Fruit fly (Drosophila melanogaster) whole organism, prepupa: ENCODE results near the gene Lrp4.

Source experiments
- Blimp-1 ChIP-seq: fragments of 200-800 bp; sonication (Bioruptor generic); optimal IDR thresholded peaks from 3 replicates; lab custom pipeline; 2017; ENCODE audit warnings: missing biosample characterization, missing genetic modification characterization, mild to moderate bottlenecking, moderate library complexity, missing genetic modification reagents
- CG10631 ChIP-seq: fragments of 200-800 bp; sonication (Bioruptor generic); optimal IDR thresholded peaks from 2 replicates; lab custom pipeline; 2016; ENCODE audit warnings: missing biosample characterization, missing genetic modification characterization
- CG11762 ChIP-seq: fragments of 200-800 bp; sonication (Bioruptor generic); optimal IDR thresholded peaks from 3 replicates; lab custom pipeline; 2016; ENCODE audit warnings: missing biosample characterization, missing genetic modification characterization; ENCODE audit not compliant: insufficient read depth
- CG3032 ChIP-seq: fragments of 200-800 bp; optimal IDR thresholded peaks from 2 replicates; lab custom pipeline; 2019; ENCODE audit warnings: missing biosample characterization, mild to moderate bottlenecking, missing genetic modification characterization, moderate library complexity
- CG32006 ChIP-seq: fragments of 200-800 bp; sonication (Bioruptor generic); optimal IDR thresholded peaks from 3 replicates; lab custom pipeline; 2017; ENCODE audit warnings: missing biosample characterization, mild to moderate bottlenecking, missing genetic modification characterization
- CG34406 ChIP-seq: fragments of 200-800 bp; sonication (Bioruptor generic); optimal IDR thresholded peaks from 3 replicates; lab custom pipeline; 2016; ENCODE audit warnings: missing biosample characterization, missing genetic modification characterization
- CG3919 ChIP-seq: fragments of 200-800 bp; sonication (Bioruptor generic); optimal IDR thresholded peaks from 3 replicates; lab custom pipeline; 2016; ENCODE audit warnings: missing biosample characterization, missing genetic modification characterization
- CG4318 ChIP-seq: fragments of 200-800 bp; sonication (Bioruptor generic); optimal IDR thresholded peaks from 3 replicates; lab custom pipeline; 2017; ENCODE audit warnings: missing biosample characterization, mild to moderate bottlenecking, missing genetic modification characterization
- CG6163 ChIP-seq: fragments of 200-800 bp; sonication (Bioruptor generic); IDR thresholded peaks from 3 replicates; pipeline ENCODE4 v1.3.6; 2022; ENCODE audit warnings: missing biosample characterization, missing genetic modification characterization
- CG6276 ChIP-seq: fragments of 200-800 bp; sonication (Bioruptor generic); optimal IDR thresholded peaks from 2 replicates; lab custom pipeline; 2017; ENCODE audit warnings: missing biosample characterization, mild to moderate bottlenecking, missing genetic modification characterization
- CG6808 ChIP-seq: fragments of 200-800 bp; sonication (Bioruptor generic); optimal IDR thresholded peaks from 3 replicates; lab custom pipeline; 2017; ENCODE audit warnings: missing biosample characterization, missing genetic modification characterization, mild to moderate bottlenecking, moderate library complexity, missing genetic modification reagents
- CG7368 ChIP-seq: fragments of 200-800 bp; sonication (Bioruptor generic); optimal IDR thresholded peaks from 3 replicates; lab custom pipeline; 2016; ENCODE audit warnings: missing biosample characterization, missing genetic modification characterization
- CG9139 ChIP-seq: fragments of 200-800 bp; sonication (Bioruptor generic); optimal IDR thresholded peaks from 3 replicates; lab custom pipeline; 2017; ENCODE audit warnings: missing biosample characterization, mild to moderate bottlenecking, missing genetic modification characterization
- Eip78C ChIP-seq: fragments of 200-800 bp; sonication (Bioruptor generic); peaks from one replicate; lab custom pipeline; 2016; ENCODE audit warnings: missing biosample characterization, missing genetic modification characterization
- Eip93F ChIP-seq: fragments of 200-800 bp; sonication (Bioruptor generic); optimal IDR thresholded peaks from 2 replicates; lab custom pipeline; 2016; ENCODE audit warnings: missing biosample characterization, mild to moderate bottlenecking, missing genetic modification characterization
- Hr38 ChIP-seq: sonication (Bioruptor generic); optimal IDR thresholded peaks from 2 replicates; lab custom pipeline; 2016; ENCODE audit warnings: missing biosample characterization, missing genetic modification characterization
- Hr4 ChIP-seq: fragments of 200-800 bp; sonication (Bioruptor generic); optimal IDR thresholded peaks from 3 replicates; lab custom pipeline; 2016; ENCODE audit warnings: missing biosample characterization, missing genetic modification characterization
- Lpt ChIP-seq: fragments of 200-800 bp; sonication (Bioruptor generic); optimal IDR thresholded peaks from 3 replicates; lab custom pipeline; 2016; ENCODE audit warnings: missing biosample characterization, missing genetic modification characterization
- OdsH ChIP-seq: fragments of 200-800 bp; sonication (Bioruptor generic); optimal IDR thresholded peaks from 3 replicates; lab custom pipeline; 2016; ENCODE audit warnings: missing biosample characterization, missing genetic modification characterization
- Smox ChIP-seq: fragments of 200-800 bp; sonication (Bioruptor generic); optimal IDR thresholded peaks from 3 replicates; lab custom pipeline; 2016; ENCODE audit warnings: missing biosample characterization, missing genetic modification characterization
- Sox14 ChIP-seq: fragments of 200-800 bp; sonication (Bioruptor generic); optimal IDR thresholded peaks from 3 replicates; lab custom pipeline; 2016; ENCODE audit warnings: missing biosample characterization, missing genetic modification characterization
- Sox15 ChIP-seq: fragments of 200-800 bp; sonication (Bioruptor generic); optimal IDR thresholded peaks from 3 replicates; lab custom pipeline; 2016; ENCODE audit warnings: missing biosample characterization, missing genetic modification characterization
- achi ChIP-seq: fragments of 200-800 bp; sonication (Bioruptor generic); optimal IDR thresholded peaks from 3 replicates; lab custom pipeline; 2016; ENCODE audit warnings: missing biosample characterization, missing genetic modification characterization
- acj6 ChIP-seq: fragments of 200-800 bp; sonication (Bioruptor generic); optimal IDR thresholded peaks from 3 replicates; lab custom pipeline; 2016; ENCODE audit warnings: missing biosample characterization, missing genetic modification characterization
- dsx ChIP-seq: fragments of 200-800 bp; optimal IDR thresholded peaks from 3 replicates; lab custom pipeline; 2019; ENCODE audit warnings: missing biosample characterization, mild to moderate bottlenecking, missing genetic modification characterization, moderate library complexity; ENCODE audit not compliant: poor library complexity, severe bottlenecking
- esn ChIP-seq: fragments of 200-800 bp; sonication (Bioruptor generic); optimal IDR thresholded peaks from 2 replicates; lab custom pipeline; 2016; ENCODE audit warnings: missing biosample characterization, mild to moderate bottlenecking, missing genetic modification characterization, moderate library complexity
- lz ChIP-seq: fragments of 200-800 bp; sonication (Bioruptor generic); optimal IDR thresholded peaks from 3 replicates; lab custom pipeline; 2016; ENCODE audit warnings: missing biosample characterization, missing genetic modification characterization
- pdm3 ChIP-seq: fragments of 200-800 bp; sonication (Bioruptor generic); optimal IDR thresholded peaks from 3 replicates; lab custom pipeline; 2016; ENCODE audit warnings: missing biosample characterization, missing genetic modification characterization
- salr ChIP-seq, 2 experiments: fragments of 200-800 bp; sonication (Bioruptor generic); optimal IDR thresholded peaks; 3 replicates each; lab custom pipeline; 2016 to 2018; ENCODE audit warnings: missing biosample characterization in 2 of 2, missing genetic modification characterization in 2 of 2, mild to moderate bottlenecking in 1 of 2
- ss ChIP-seq, 2 experiments: fragments of 200-800 bp; sonication (Bioruptor generic); optimal IDR thresholded peaks; 2 replicates in 1 of 2; 3 replicates in 1 of 2; lab custom pipeline; 2017 to 2018; ENCODE audit warnings: mild to moderate bottlenecking in 2 of 2, missing biosample characterization in 2 of 2, missing genetic modification characterization in 2 of 2, moderate library complexity in 1 of 2
- svp ChIP-seq: fragments of 200-800 bp; sonication (Bioruptor generic); peaks from one replicate; lab custom pipeline; 2016; ENCODE audit warnings: missing biosample characterization, missing genetic modification characterization
- topi ChIP-seq: fragments of 200-800 bp; sonication (Bioruptor generic); optimal IDR thresholded peaks from 3 replicates; lab custom pipeline; 2016; ENCODE audit warnings: missing biosample characterization, missing genetic modification characterization
- vri ChIP-seq: fragments of 200-800 bp; sonication (Bioruptor generic); optimal IDR thresholded peaks from 3 replicates; lab custom pipeline; 2016; ENCODE audit warnings: missing biosample characterization, mild to moderate bottlenecking, missing genetic modification characterization

Gene Lrp4

DNA sequence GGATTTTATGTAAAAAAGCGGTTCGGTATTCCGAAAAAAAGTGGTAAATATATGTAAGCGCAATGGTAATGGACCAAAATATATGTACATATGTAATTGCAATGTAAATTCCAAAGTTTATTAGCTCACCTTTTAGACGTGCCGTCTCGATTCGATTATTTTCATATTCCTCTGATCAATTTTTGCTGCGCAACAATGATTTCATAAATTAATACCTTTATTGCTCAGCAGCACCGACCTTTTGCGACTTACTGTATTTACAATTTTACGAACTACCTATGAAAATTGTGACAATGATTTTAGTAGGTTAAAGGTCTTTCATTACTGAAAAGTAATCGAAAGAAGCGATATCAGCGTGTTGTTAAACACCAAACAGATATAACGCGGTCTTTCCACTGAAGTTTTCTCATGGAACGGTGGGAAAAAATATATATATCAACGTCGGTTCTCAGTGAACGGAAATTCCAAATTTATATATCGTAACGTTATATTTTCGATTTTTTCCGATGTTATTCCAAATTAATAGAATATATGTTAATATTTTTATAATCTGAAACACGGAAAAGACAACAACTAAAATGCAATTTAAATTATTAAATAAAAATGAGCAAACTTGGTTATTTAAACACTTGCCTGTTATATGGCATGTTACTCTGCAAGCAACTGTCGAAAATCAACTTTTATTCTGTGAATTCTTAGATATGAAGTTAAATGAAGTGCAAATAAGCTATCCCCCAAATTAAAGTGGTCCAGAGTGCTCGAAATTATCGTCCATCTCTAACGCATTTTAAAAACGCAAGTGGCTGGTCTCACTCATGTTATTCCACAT lies 20.7 kb upstream of the Lrp4 start, which contains the start of the genes MSBP and CG15916 (continued):
- peak; percentile 37 for TF ChIP-seq acj6 (GFP tag; lab: Kevin White, UChicago)
- peak; percentile 53 for TF ChIP-seq CG3032
- no peak for TF ChIP-seq dsx
- peak in 1 of 2 experiments; percentile 45 for TF ChIP-seq ss (GFP tag; optimal IDR thresholded peaks at IDR 0.05; lab: Kevin White, UChicago)
- peak; percentile 77 for TF ChIP-seq Eip78C (GFP tag; lab: Kevin White, UChicago)
- TF ChIP-seq CG7368, result no peak
- TF ChIP-seq CG6276 (GFP tag; lab: Kevin White, UChicago), result no peak
- peak; percentile 18 for TF ChIP-seq CG34406
- no peak for TF ChIP-seq Smox
- TF ChIP-seq CG6808 (GFP tag; lab: Kevin White, UChicago), result peak; percentile 8
- TF ChIP-seq topi (GFP tag; lab: Kevin White, UChicago), result peak; percentile 32
- TF ChIP-seq Hr4 (GFP tag; lab: Kevin White, UChicago), result peak; percentile 8
- TF ChIP-seq CG4318, result peak; percentile 44
- no peak for TF ChIP-seq CG6163 (GFP tag; lab: Robert Waterston, UW)
- TF ChIP-seq svp (GFP tag; lab: Kevin White, UChicago), result peak; percentile 98
- no peak for TF ChIP-seq Blimp-1 (GFP tag; lab: Kevin White, UChicago)
- TF ChIP-seq, all 60 proteins: peak for 27

DNA sequence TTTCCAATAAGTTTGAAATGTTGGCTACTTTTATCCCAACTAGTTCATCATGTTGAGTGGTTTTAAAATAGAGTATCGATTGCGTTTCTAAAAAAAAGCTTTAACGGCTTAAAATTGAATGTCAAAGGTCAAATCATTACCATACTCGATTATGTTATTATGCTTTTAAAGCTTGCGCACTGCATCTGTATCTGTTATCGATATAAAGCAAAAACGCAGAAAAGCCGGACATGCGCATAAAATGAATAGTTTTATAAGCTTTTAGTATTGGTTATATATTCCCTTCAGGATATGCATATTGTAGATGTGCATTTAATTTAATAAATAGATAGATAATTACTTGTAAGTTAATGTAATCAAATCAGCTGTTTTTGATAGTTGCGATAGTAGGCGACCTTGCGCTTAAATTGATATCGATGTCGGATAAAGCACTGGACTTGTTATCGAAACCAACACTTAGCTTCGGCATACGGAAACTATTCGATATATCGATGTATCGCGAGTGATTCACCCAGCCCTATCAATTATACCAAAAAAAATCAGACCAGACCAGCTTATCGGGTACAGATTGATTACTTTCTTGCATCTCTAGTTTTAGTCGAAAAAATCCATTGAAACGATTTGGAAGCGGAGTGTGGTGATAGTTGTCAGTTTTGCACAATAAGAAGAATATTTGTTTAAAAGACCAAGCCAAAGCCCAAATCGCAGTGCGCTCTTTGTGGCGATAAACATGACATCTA lies 18.9 kb upstream of the Lrp4 start, which contains the start of gene shi:
TSS of gene shi (plus strand) at position 511 of the 740 bp plus-strand sequence.
- TF ChIP-seq Sox15 (GFP tag; lab: Kevin White, UChicago), result no peak
- TF ChIP-seq Sox14, result peak; percentile 18
- TF ChIP-seq Lpt (GFP tag; lab: Kevin White, UChicago), result no peak
- no peak for TF ChIP-seq Blimp-1 (GFP tag; lab: Kevin White, UChicago)
- peak; percentile 15 for TF ChIP-seq CG10631 (GFP tag; lab: Kevin White, UChicago)
- no peak for TF ChIP-seq CG9139 (GFP tag; lab: Kevin White, UChicago)
- TF ChIP-seq Eip93F, result no peak
- TF ChIP-seq achi (GFP tag; lab: Kevin White, UChicago), result no peak
- peak; percentile 36 for TF ChIP-seq esn
- peak; percentile 6 for TF ChIP-seq lz (GFP tag; lab: Kevin White, UChicago)
- no peak for TF ChIP-seq vri (GFP tag; lab: Kevin White, UChicago)
- TF ChIP-seq Eip78C (GFP tag; lab: Kevin White, UChicago), result peak; percentile 45
- TF ChIP-seq CG11762, result no peak

DNA sequence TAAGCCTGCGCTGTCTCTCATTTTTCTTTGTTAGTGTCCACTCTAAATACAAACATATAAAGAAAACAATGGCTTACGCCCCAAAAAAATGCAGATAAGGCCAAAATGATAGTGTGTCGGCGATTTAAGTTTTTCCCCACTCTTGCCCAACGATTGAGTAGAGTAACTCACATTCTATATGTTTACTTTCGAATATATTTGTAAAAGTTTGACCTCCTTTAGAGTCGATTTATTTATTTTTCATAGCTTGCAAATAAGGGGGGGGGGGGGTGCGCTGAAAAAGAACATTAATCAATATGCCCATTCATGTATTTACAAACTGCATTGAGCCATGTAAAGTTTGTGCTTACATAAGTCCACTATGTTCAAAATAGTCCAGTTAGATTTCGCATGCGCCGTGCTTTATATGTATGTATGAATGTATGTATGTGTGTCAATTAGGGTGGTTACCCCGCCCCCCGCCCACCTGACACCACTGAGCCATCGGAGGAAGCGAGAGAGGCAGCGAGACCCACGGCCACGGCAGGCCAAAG lies 16.9 kb upstream of the Lrp4 start:
- TF ChIP-seq Sox14 (no peak), salr (GFP tag; optimal IDR thresholded peaks at IDR 0.05; lab: Kevin White, UChicago) (no peak), Eip78C (GFP tag; lab: Kevin White, UChicago) (no peak), Hr38 (GFP tag; lab: Kevin White, UChicago) (no peak), esn (no peak), CG3919 (GFP tag; lab: Kevin White, UChicago) (no peak), pdm3 (GFP tag; lab: Kevin White, UChicago) (no peak), CG32006 (GFP tag; lab: Kevin White, UChicago) (no peak), OdsH (GFP tag; lab: Kevin White, UChicago) (no peak)
